Worm (Caenorhabditis elegans) whole organism, L2 larva: ENCODE data around the gene alg-2.

ENCODE experiments used
- C34F6.9 ChIP-seq: fragments of 150-350 bp; optimal IDR thresholded peaks from 2 replicates; lab custom pipeline; 2014; ENCODE audit warnings: missing biosample characterization, missing genetic modification characterization
- F13H6.1 ChIP-seq: sonication (generic microtip); optimal IDR thresholded peaks from 2 replicates; lab custom pipeline; 2016; ENCODE audit warnings: missing genetic modification characterization, missing compliant biosample characterization
- Y55F3AM.14 ChIP-seq: fragments of 200-800 bp; sonication (Bioruptor generic); optimal IDR thresholded peaks from 2 replicates; lab custom pipeline; 2018; ENCODE audit warnings: mild to moderate bottlenecking, missing genetic modification characterization, missing compliant biosample characterization
- ZK546.5 ChIP-seq: sonication (generic microtip); optimal IDR thresholded peaks from 2 replicates; lab custom pipeline; 2017; ENCODE audit warnings: missing biosample characterization, missing genetic modification characterization
- ama-1 ChIP-seq: fragments of 150-350 bp; optimal IDR thresholded peaks from 2 replicates; lab custom pipeline; 2018; ENCODE audit warnings: inconsistent platforms
- blmp-1 ChIP-seq: sonication (generic microtip); optimal IDR thresholded peaks from 2 replicates; lab custom pipeline; 2017; ENCODE audit warnings: missing genetic modification characterization, mild to moderate bottlenecking, missing compliant biosample characterization, antibody characterized with exemption, moderate library complexity; ENCODE audit not compliant: insufficient read depth
- ceh-16 ChIP-seq: fragments of 150-350 bp; optimal IDR thresholded peaks from 2 replicates; lab custom pipeline; 2014; ENCODE audit warnings: missing biosample characterization, missing genetic modification characterization
- ceh-82 ChIP-seq: fragments of 150-350 bp; optimal IDR thresholded peaks from 2 replicates; lab custom pipeline; 2014; ENCODE audit warnings: missing biosample characterization, missing genetic modification characterization
- crh-2 ChIP-seq: sonication (generic microtip); optimal IDR thresholded peaks from 2 replicates; lab custom pipeline; 2017; ENCODE audit warnings: missing biosample characterization, missing genetic modification characterization
- egl-27 ChIP-seq: sonication (generic microtip); optimal IDR thresholded peaks from 3 replicates; lab custom pipeline; 2017; ENCODE audit warnings: missing biosample characterization, missing genetic modification reagents, missing genetic modification characterization
- elt-1 ChIP-seq: fragments of 150-350 bp; optimal IDR thresholded peaks from 2 replicates; lab custom pipeline; 2014; ENCODE audit warnings: missing biosample characterization, missing genetic modification characterization
- elt-3 ChIP-seq: sonication (generic microtip); optimal IDR thresholded peaks from 2 replicates; lab custom pipeline; 2017; ENCODE audit warnings: missing biosample characterization, missing genetic modification characterization
- fos-1 ChIP-seq: fragments of 150-350 bp; optimal IDR thresholded peaks from 2 replicates; lab custom pipeline; 2014; ENCODE audit warnings: missing biosample characterization, missing genetic modification characterization
- gmeb-1 ChIP-seq: fragments of 150-350 bp; optimal IDR thresholded peaks from 2 replicates; lab custom pipeline; 2014; ENCODE audit warnings: missing biosample characterization, missing genetic modification characterization
- lin-11 ChIP-seq: fragments of 150-350 bp; sonication (generic microtip); optimal IDR thresholded peaks from 2 replicates; lab custom pipeline; 2014; ENCODE audit warnings: missing biosample characterization, missing genetic modification characterization, inconsistent platforms, mixed read lengths
- lin-13 ChIP-seq: fragments of 150-350 bp; optimal IDR thresholded peaks from 2 replicates; lab custom pipeline; 2014; ENCODE audit warnings: missing biosample characterization, missing genetic modification reagents, missing genetic modification characterization
- lin-39 ChIP-seq: fragments of 150-350 bp; optimal IDR thresholded peaks from 2 replicates; lab custom pipeline; 2014; ENCODE audit warnings: missing biosample characterization, missing genetic modification reagents, missing genetic modification characterization
- lsy-2 ChIP-seq, 2 experiments: fragments of 150-350 bp in 1 of 2; sonication (generic microtip) in 1 of 2; optimal IDR thresholded peaks; 2 replicates each; lab custom pipeline; 2014 to 2017; ENCODE audit warnings: missing biosample characterization in 2 of 2, missing genetic modification characterization in 2 of 2
- mab-5 ChIP-seq: fragments of 150-350 bp; optimal IDR thresholded peaks from 2 replicates; lab custom pipeline; 2014; ENCODE audit warnings: missing biosample characterization, missing genetic modification characterization
- mbf-1 ChIP-seq: sonication (generic microtip); optimal IDR thresholded peaks from 2 replicates; lab custom pipeline; 2017; ENCODE audit warnings: missing biosample characterization, missing genetic modification characterization
- mdl-1 ChIP-seq, 2 experiments: fragments of 150-350 bp in 1 of 2; sonication (generic microtip) in 1 of 2; optimal IDR thresholded peaks; 2 replicates each; lab custom pipeline; 2017; ENCODE audit warnings: missing biosample characterization in 2 of 2, missing genetic modification characterization in 2 of 2
- nhr-10 ChIP-seq: sonication (generic microtip); optimal IDR thresholded peaks from 2 replicates; lab custom pipeline; 2017; ENCODE audit warnings: missing biosample characterization, missing genetic modification characterization
- nhr-11 ChIP-seq: fragments of 150-350 bp; optimal IDR thresholded peaks from 2 replicates; lab custom pipeline; 2014; ENCODE audit warnings: missing biosample characterization, missing genetic modification characterization
- nhr-129 ChIP-seq: fragments of 150-350 bp; optimal IDR thresholded peaks from 2 replicates; lab custom pipeline; 2014; ENCODE audit warnings: missing biosample characterization, missing genetic modification characterization
- nhr-21 ChIP-seq: fragments of 150-350 bp; optimal IDR thresholded peaks from 2 replicates; lab custom pipeline; 2014; ENCODE audit warnings: missing biosample characterization, missing genetic modification characterization
- nhr-23 ChIP-seq: fragments of 150-350 bp; optimal IDR thresholded peaks from 2 replicates; lab custom pipeline; 2014; ENCODE audit warnings: missing biosample characterization, missing genetic modification reagents, missing genetic modification characterization
- nhr-237 ChIP-seq: fragments of 150-350 bp; optimal IDR thresholded peaks from 2 replicates; lab custom pipeline; 2014; ENCODE audit warnings: missing biosample characterization, missing genetic modification characterization
- nhr-6 ChIP-seq: fragments of 150-350 bp; optimal IDR thresholded peaks from 2 replicates; lab custom pipeline; 2014; ENCODE audit warnings: missing biosample characterization, missing genetic modification characterization
- nhr-77 ChIP-seq: fragments of 150-350 bp; optimal IDR thresholded peaks from 2 replicates; lab custom pipeline; 2014; ENCODE audit warnings: missing biosample characterization, missing genetic modification characterization
- peb-1 ChIP-seq: fragments of 150-350 bp; optimal IDR thresholded peaks from 2 replicates; lab custom pipeline; 2014; ENCODE audit warnings: missing biosample characterization, missing genetic modification characterization
- sem-4 ChIP-seq: fragments of 150-350 bp; optimal IDR thresholded peaks from 2 replicates; lab custom pipeline; 2014; ENCODE audit warnings: missing biosample characterization, missing genetic modification reagents, missing genetic modification characterization
- skn-1 ChIP-seq: sonication (generic microtip); optimal IDR thresholded peaks from 2 replicates; lab custom pipeline; 2017; ENCODE audit warnings: missing biosample characterization, missing genetic modification characterization
- sma-3 ChIP-seq: sonication (generic microtip); optimal IDR thresholded peaks from 2 replicates; lab custom pipeline; 2016; ENCODE audit warnings: missing genetic modification reagents, missing genetic modification characterization, missing compliant biosample characterization
- sma-9 ChIP-seq, 2 experiments: fragments of 150-350 bp in 1 of 2; sonication (generic microtip) in 1 of 2; optimal IDR thresholded peaks; 2 replicates each; lab custom pipeline; 2014 to 2016; ENCODE audit warnings: missing genetic modification characterization in 2 of 2, mild to moderate bottlenecking in 1 of 2, missing biosample characterization in 1 of 2, missing compliant biosample characterization in 1 of 2, missing genetic modification reagents in 1 of 2, moderate library complexity in 1 of 2
- snpc-4 ChIP-seq: fragments of 150-350 bp; optimal IDR thresholded peaks from 2 replicates; lab custom pipeline; 2014; ENCODE audit warnings: missing biosample characterization, missing genetic modification characterization
- unc-39 ChIP-seq: fragments of 150-350 bp; optimal IDR thresholded peaks from 2 replicates; lab custom pipeline; 2014; ENCODE audit warnings: missing biosample characterization, missing genetic modification characterization
- unc-55 ChIP-seq: fragments of 150-350 bp; sonication (generic microtip); optimal IDR thresholded peaks from 3 replicates; lab custom pipeline; 2014; ENCODE audit warnings: missing biosample characterization, missing genetic modification reagents, missing genetic modification characterization
- unc-62 ChIP-seq: fragments of 150-350 bp; optimal IDR thresholded peaks from 2 replicates; lab custom pipeline; 2014; ENCODE audit warnings: missing biosample characterization, missing genetic modification reagents, missing genetic modification characterization
- zag-1 ChIP-seq: fragments of 150-350 bp; optimal IDR thresholded peaks from 2 replicates; lab custom pipeline; 2014; ENCODE audit warnings: missing biosample characterization, missing genetic modification characterization
- ztf-11 ChIP-seq: sonication (generic microtip); optimal IDR thresholded peaks from 2 replicates; lab custom pipeline; 2017; ENCODE audit warnings: missing biosample characterization, missing genetic modification characterization
- ztf-4 ChIP-seq: fragments of 150-350 bp; optimal IDR thresholded peaks from 2 replicates; lab custom pipeline; 2014; ENCODE audit warnings: missing biosample characterization, missing genetic modification characterization

The alg-2 gene

DNA sequence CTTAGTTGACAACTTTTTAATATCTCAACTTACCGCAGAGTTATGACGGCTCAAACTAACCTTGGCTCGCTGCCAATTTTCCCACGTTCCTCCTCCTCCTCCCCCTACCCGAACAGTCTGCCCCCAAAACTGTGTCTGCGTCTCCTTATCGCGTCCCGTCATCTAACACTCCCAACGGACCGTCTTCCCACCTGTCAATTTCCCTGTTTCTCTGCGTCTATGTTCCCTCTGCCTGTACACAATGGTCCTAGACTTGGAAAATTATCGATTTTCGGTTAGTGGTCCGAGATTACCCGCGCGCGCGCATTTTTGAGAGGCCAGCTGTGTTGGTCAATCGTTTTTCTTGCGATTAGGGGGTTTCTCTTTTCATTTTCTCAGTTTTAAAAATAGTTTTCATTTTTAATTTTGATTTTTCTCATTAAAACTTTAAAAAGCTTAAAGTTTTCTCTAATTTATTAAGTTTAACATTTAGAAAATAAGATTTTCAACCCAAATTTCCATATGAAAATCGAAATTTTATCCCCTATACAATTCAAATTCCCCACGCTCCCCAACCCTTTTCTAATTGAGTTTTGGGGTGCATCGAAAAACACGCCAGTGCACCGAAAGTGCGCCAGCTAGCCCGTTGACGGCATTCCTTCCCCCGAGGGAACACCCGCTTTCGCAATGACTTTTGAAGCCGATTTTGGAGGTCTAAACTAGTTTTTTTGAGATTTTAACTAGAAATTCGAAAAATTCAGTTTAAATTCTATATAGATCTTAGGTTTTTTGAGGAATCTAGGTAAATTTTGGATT, at the start of gene alg-2:
TSS of gene alg-2 (plus strand) at position 220 of the 795 bp plus-strand sequence.
- peak; percentile 26 for TF ChIP-seq F13H6.1 (tag; lab: Kevin White, UChicago)
- TF ChIP-seq gmeb-1 (tag; lab: Kevin White, UChicago): peak; percentile 31
- TF ChIP-seq nhr-129 (tag; lab: Kevin White, UChicago): peak; percentile 23
- TF ChIP-seq mab-5 (tag; lab: Kevin White, UChicago): peak; percentile 36
- no peak for TF ChIP-seq ZK546.5
- TF ChIP-seq peb-1: no peak
- peak in 1 of 2 experiments; percentile 67 for TF ChIP-seq lsy-2 (tag; optimal IDR thresholded peaks at IDR 0.05; lab: Kevin White, UChicago)
- TF ChIP-seq C34F6.9 (tag; lab: Kevin White, UChicago): peak; percentile 52
- peak; percentile 67 for TF ChIP-seq unc-55 (GFP tag; lab: Kevin White, UChicago)
- TF ChIP-seq lin-39: no peak
- no peak for TF ChIP-seq ceh-82 (tag; lab: Kevin White, UChicago)
- no peak for TF ChIP-seq unc-62 (GFP tag; lab: Kevin White, UChicago)
- TF ChIP-seq fos-1: peak; percentile 29
- no peak for TF ChIP-seq nhr-11 (tag; lab: Kevin White, UChicago)
- peak; percentile 31 for TF ChIP-seq zag-1 (tag; lab: Kevin White, UChicago)
- no peak for TF ChIP-seq ztf-4 (tag; lab: Kevin White, UChicago)
- TF ChIP-seq ama-1: no peak
- TF ChIP-seq nhr-10 (tag; lab: Kevin White, UChicago): no peak
- no peak for TF ChIP-seq elt-3 (tag; lab: Kevin White, UChicago)
- peak; percentile 44 for TF ChIP-seq crh-2
- TF ChIP-seq egl-27 (tag; lab: Kevin White, UChicago): no peak
- peak; percentile 6 for TF ChIP-seq sma-9 (GFP tag; optimal IDR thresholded peaks at IDR 0.05; lab: Kevin White, UChicago)
- TF ChIP-seq sma-9 (tag; optimal IDR thresholded peaks at IDR 0.05; lab: Kevin White, UChicago): no peak
- TF ChIP-seq sem-4 (tag; lab: Kevin White, UChicago): peak; percentile 15
- peak; percentile 31 for TF ChIP-seq lin-13
- TF ChIP-seq nhr-237: no peak

DNA sequence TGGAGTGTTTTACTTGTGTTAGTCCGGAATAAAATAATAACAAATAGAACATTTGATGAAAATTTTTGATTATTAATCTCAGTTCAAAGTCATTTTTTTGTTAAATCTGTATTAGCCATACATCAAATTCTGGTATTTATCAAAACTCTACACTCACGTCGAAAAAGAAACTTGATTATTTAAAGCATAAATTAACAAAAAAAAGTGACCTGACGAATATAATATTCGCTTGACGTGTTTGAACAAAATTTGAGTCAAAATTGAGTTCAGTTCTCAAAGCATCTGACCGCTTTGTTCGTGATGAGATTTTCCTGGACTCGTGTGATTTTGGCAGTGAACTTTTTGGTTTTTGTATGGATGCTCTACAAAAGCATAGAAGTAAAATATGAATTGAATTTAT, 49.5 kb upstream of the alg-2 start, which contains the start of gene F46F5.10:
TSS of gene F46F5.10 (plus strand) at position 301 of the 400 bp plus-strand sequence.
- TF ChIP-seq peb-1 (no peak), snpc-4 (no peak), gmeb-1 (tag; lab: Kevin White, UChicago) (no peak), mab-5 (tag; lab: Kevin White, UChicago) (no peak), sem-4 (tag; lab: Kevin White, UChicago) (no peak), ama-1 (no peak), lsy-2 (tag; optimal IDR thresholded peaks at IDR 0.05; lab: Kevin White, UChicago) (no peak), nhr-237 (no peak), unc-62 (GFP tag; lab: Kevin White, UChicago) (no peak), ztf-11 (tag; lab: Kevin White, UChicago) (no peak), elt-3 (tag; lab: Kevin White, UChicago) (no peak), mdl-1 (tag; optimal IDR thresholded peaks at IDR 0.05; lab: Kevin White, UChicago) (no peak), egl-27 (tag; lab: Kevin White, UChicago) (no peak), nhr-129 (tag; lab: Kevin White, UChicago) (no peak), skn-1 (tag; lab: Kevin White, UChicago) (no peak), Y55F3AM.14 (no peak), sma-3 (GFP tag; lab: Kevin White, UChicago) (no peak)

DNA sequence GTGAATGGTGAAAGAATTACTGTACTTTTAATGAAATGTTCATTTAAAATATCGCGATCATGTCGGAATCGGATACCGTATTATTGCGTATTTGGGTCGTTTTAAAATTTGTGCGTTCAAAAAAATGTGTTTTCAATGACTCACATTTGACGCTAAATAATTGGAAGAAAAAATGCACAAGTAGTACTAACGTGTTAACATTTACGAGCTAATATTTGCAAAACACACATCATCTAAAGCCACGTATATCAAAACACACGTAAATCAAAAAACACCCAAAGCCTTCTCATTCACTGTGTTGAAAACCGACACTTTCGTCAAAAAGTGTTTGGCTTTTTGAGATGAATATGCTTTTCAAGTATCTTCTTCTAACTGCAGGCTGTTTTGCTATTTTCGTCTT, 47.5 kb upstream of the alg-2 start, which contains the start of gene F28A10.1:
TSS of gene F28A10.1 (plus strand) at position 301 of the 400 bp plus-strand sequence.
- TF ChIP-seq elt-1 (tag; lab: Kevin White, UChicago) (no peak), skn-1 (tag; lab: Kevin White, UChicago) (no peak), lsy-2 (tag; optimal IDR thresholded peaks at IDR 0.05; lab: Kevin White, UChicago) (no peak), ZK546.5 (no peak), peb-1 (no peak), nhr-23 (no peak), mbf-1 (tag; lab: Kevin White, UChicago) (no peak), mdl-1 (tag; optimal IDR thresholded peaks at IDR 0.05; lab: Kevin White, UChicago) (no peak), nhr-77 (no peak), lin-11 (tag; lab: Kevin White, UChicago) (no peak), blmp-1 (tag; lab: Kevin White, UChicago) (no peak), snpc-4 (no peak), unc-39 (no peak), C34F6.9 (tag; lab: Kevin White, UChicago) (no peak), ama-1 (no peak), ceh-82 (tag; lab: Kevin White, UChicago) (no peak), nhr-6 (tag; lab: Kevin White, UChicago) (no peak), nhr-21 (tag; lab: Kevin White, UChicago) (no peak), ceh-16 (tag; lab: Kevin White, UChicago) (no peak), fos-1 (no peak)
- TF ChIP-seq, all 48 proteins: peak for 0
